Fruit fly (Drosophila melanogaster) ovary, adult (tissue): ENCODE measurements around the gene sov.

Experiments
- CG17801 ChIP-seq: fragments of 200-800 bp; optimal IDR thresholded peaks from 2 replicates; lab custom pipeline; 2019; ENCODE audit warnings: missing biosample characterization, mild to moderate bottlenecking, missing genetic modification characterization, moderate library complexity; ENCODE audit not compliant: partially characterized antibody

Gene sov

DNA sequence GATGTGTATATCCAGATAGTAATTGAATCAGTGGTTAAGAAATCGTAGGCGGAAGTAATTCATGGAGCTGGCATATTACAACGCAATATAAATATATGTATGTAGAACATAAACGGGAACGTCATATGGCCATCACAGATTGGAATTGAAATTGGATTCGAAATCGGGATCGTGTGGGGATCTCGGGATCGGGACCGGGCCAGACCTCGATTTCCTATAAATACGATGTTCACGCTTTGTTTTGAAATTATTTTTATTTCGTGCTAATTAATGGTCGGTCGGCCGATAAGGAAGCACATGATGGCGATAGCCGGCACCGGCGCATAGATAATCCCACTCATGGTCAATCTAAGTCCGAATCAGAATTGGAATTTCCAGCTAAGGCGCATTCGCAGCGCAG is 20.2 kb downstream of the sov start:
- no peak for TF ChIP-seq CG17801 (GFP tag; lab: Kevin White, UChicago)

DNA sequence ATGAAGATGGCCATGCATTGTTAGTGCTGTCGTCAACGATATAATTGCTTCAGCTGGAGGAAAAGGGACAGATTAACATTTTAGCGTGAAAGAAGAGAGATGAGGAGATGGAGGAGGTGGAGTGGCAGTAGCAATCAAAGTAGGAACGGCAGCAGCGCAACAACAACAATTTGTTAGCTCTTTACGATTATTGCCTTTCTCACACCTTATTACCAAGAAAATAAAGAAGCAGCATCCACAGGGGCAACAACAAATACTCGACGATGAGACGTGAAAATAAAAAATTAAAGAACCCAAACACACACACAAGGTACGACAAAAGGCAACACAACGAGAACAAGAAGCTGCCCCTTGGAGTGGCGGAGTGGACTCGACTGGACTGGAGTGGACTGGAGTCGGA is 20.8 kb downstream of the sov start:
- TF ChIP-seq CG17801 (GFP tag; lab: Kevin White, UChicago), result no peak

DNA sequence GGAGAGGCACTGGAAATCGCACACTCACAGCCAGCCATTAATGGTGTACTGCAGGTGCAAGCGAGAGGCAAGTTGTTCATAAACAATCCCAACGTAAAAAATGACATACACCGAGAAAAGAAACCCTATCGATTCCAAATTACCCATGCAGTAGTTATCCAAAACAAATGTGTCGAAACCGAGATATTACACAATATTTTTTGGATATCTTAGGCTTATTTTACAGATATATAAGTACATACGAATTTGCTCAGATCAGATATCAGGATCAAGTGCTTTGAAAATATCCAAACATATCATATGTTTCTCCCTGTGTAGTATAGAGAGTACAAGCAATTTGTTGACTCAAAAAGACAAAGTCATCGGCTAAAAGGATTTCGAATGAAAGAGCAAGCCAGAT is 21.3 kb downstream of the sov start:
- no peak for TF ChIP-seq CG17801 (GFP tag; lab: Kevin White, UChicago)

DNA sequence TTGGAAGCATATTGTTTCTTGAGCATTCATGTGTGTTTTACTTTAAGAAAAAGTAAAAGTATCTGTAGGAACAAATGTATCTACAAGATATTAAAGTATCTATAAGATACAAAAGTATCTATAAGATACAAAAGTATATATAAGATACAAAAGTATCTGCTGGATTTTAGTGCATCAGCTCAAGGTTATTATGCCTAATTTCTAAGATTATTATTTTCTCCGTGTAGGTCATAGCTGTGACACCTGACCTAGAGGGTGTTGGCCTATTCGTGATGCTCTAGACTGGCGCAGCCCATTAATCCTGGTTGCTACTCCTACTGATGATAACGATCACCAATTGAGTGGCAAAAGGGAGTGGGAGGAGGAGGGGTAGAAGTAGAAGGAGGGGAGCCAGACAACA is 21.9 kb downstream of the sov start:
- TF ChIP-seq CG17801 (GFP tag; lab: Kevin White, UChicago), result no peak

DNA sequence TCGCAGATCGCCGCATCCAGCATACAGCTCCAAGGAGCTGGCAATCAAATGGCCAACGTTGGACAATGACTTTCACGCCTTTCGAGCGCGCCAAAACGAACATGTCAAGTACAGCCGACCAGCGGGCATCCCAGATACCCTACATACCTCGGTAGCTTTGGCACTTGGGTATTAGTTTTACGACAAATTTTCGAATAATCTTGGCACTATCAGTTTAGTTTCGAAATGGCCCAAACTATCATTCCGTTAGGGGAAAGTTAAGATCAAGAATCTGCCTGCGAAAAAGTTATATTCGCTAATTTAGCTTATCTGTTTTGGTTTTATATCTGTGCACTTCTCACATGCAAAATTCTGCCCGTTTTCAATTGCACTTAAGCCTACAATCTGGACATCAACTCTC is 22.7 kb downstream of the sov start:
- no peak for TF ChIP-seq CG17801 (GFP tag; lab: Kevin White, UChicago)

DNA sequence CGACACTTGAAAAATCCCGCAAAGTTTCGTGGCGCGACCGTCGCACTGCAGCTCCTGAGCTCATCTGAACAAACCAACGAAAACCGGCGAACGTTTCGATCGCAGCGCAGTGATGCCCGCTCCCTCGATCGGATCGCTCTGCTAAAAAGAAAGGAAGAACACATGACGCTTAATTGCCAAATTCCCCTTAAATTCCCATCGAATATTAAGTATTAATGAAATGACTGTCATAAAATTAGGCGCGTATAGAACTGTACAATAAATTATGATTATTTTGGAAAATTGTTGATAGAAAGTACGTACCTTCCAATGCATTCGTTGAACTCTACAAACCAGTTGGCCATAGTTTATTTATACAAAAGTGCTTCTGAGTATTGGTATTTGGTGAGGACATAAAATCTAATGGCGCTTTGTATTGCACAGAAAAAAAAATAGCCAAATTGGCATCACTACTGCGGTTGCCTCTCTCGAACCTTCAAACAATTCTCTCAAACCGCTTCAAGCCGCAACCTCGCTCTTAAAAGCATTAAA is 23.6 kb downstream of the sov start, which contains the start of gene shf:
TSS of gene shf (minus strand) at position 51 of the 531 bp plus-strand sequence.
- TF ChIP-seq CG17801 (GFP tag; lab: Kevin White, UChicago), result no peak

DNA sequence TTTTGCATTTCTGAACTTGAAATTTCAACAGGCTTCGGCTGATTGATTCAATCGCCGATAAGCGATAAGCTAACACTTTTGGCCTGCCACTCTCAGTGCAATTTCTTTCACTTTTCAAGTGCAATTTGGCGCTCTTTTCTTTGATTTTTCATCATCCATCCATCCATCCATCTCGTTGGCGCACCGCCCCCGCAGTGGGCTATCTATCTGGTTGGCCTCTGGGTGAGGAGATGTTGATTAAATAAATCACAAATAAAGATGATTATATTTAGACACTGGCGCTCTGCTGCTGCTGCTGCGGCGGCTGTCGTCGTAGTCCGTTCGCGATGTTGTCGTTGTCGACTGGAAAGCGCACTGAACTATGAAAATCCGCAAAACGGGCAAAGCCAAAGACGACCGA is 34.8 kb downstream of the sov start:
- no peak for TF ChIP-seq CG17801 (GFP tag; lab: Kevin White, UChicago)

DNA sequence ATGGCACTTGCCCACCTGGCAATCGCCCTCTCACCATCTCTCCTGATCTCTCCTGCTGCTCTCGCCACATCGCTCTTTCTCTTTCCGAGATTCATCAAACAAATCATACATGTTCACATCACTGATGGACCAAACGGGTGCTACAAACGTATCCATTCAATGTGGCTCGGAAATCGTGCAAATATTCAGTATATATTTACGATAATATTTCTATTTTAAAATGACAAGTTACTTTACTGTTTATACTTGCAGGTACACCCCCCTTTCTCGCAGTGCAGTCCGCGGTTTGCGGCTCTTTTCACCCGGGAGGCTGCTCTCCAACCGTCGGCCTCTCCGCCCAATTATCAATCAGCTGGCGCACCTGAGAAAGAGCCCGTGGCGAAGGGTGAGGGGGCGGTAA is 35.4 kb downstream of the sov start:
- no peak for TF ChIP-seq CG17801 (GFP tag; lab: Kevin White, UChicago)

DNA sequence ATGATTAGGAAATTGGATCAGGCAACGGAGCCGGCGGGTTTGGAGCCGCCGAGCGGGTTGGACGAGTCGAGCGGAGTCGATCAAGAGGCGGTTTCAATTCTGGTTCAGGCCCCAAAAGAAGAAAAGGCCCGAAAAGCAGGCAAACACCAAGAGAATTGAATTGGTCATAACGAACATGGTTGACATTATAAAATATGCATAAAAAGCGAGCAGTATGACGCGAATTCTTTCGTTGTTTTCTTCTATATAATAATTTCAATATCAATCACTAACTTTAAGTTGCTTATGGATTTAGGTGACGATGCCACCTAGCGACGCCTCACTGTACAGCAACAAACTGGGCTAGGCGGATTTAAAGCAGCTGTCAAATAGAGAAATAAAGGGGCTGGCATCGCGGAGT is 36.8 kb downstream of the sov start:
- TF ChIP-seq CG17801 (GFP tag; lab: Kevin White, UChicago), result no peak

DNA sequence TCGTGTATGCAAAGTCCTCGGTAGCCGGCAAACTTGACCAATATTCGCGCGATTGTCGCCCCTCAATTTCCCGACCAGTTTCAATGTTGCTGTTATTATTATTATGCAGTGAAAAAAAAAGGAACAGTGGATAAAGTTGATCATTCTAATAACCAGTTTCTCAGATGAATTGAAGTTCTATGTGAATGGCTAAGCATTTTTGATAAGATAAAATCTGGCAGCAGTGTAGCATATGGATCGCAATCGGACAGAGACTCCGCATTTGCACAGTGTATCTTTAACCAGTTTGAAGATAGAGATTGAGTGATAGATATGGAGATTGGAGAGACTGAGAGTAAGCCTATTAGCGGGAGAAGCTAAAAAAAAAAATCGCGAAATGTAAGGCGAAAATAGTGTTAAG is 37.3 kb downstream of the sov start:
- TF ChIP-seq CG17801 (GFP tag; lab: Kevin White, UChicago), result no peak

DNA sequence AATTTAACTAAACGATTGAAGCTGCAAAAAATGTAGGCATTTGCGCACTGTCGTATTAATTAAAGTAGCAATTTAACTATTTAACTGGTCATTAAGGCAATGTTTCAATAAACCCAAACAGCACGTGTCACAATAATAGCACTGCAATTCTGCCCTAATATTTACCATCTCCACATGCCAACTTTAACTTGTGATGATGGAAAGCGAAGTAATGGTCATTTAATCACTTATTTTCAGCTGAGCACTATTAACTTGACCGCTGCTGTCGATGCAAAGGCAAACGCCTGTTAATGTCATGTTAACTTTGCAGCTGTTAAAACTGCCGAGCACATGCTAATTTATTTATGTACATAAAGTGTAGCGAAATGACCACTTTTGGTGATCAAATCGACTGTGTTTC is 38.1 kb downstream of the sov start:
- peak; percentile 65 for TF ChIP-seq CG17801 (GFP tag; lab: Kevin White, UChicago)

DNA sequence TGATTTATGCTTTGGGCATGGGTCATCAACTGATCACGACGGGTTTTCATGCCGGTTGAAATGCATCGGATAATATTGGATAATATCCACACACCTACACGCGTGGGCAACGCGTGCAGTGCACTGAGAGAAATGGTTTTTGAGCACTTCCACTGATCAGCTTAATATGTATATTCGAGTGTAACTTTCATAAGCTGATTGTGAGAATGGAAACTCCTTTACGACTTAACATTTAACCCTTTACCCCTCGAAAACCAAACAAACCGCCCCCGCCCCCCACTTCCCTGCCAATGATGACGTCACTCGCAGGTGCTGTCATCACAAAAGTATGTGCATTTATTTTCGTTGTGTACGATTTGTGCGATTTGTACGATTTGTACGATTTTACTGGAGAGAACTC is 38.7 kb downstream of the sov start:
- TF ChIP-seq CG17801 (GFP tag; lab: Kevin White, UChicago), result no peak

DNA sequence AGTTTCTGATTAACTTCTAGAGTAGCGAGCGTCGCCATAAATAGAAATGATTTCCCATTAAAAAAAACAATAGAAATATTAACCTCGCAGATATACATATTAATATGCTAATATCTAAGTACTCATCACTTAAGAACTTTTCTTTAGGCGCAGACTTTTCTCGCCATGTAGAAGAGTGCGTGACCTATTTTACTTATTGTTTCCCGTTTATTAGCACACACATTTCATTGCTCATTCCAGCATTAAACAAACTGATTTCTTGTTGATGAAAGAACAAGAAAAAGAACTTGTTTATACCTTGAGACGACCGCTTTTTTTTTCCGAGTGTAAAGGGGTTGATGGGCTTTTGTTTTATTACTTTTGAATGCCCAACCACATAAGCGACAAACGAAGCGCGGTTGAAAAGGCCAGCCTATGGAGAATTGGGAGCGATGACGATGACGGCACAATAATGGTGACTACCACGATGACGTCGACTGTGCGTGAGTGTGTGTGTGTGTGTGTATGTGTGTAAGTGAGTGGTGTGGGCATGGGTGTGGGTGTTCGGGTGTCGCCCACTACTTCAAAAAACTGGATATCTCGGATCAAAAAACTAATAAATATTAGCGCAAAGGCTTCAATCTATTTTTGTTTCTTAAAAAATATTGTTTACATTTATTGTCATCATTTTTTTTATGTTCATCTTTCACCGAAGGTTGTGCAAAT is 40.0 kb downstream of the sov start:
- TF ChIP-seq CG17801 (GFP tag; lab: Kevin White, UChicago), result no peak

DNA sequence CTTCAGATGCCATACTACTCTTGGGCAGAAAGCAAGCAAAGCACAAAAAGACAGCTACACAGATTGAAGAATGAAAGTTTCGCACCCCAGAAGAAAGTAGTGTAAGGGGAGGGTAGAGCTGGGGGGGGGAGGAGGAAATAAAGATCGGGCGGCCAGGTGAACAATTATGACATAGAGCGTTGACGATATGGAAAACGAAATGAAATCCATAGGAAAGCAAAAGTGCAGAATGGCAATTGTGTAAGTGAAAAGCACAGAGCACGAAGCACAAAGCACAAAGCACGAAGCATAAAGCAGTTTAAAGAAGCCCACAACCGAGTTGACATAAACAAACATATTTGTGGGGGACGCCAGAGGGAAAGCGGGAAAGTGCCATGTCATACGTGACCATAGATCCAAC is 40.9 kb downstream of the sov start:
- no peak for TF ChIP-seq CG17801 (GFP tag; lab: Kevin White, UChicago)

DNA sequence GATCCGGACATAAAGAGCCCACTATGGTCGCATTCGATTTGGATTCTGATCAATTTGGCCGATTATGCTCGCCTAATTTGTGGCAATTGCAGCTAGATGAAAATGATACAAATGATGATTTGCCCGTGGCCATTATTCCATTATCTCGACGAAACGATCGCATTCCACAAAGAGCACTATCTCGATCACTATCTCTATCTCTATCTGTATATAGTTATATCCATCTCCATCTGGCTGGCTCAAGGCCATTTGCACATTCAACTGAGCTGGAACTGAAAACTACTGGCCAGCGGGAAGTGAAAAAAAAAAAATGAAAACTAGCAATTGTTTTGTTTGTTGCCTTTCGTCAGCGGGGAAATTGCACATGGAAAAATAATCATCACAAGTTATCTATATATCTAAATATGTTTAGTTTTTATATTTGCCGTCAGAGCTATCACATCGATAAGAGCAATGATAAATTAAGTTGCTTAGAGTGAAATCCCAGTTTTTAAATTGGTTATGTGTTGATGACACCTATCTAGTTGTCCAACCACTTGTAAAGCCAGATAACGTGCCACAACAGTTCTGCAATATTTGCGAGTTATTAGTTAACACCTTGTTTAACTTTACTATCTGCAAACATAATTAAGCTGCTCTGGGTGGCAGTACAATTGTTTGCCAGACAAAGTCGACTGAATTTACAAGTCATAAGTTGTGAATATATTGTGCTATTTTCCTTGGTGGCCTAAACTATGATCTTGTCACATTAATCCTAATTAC is 43.3 kb downstream of the sov start:
- peak; percentile 36 for TF ChIP-seq CG17801 (GFP tag; lab: Kevin White, UChicago)
